Fruit fly (Drosophila melanogaster): ENCODE data around the gene CG13297.
A peak's percentile ranks its signal among the peaks of the same experiment; 100 is the strongest.

CG13297 gene

dm6 chr3L:6157327-6158032, at the start of gene CG13297:
CG13297 (minus strand) TSS chr3L:6157377.
- TF ChIP-seq noc (tag; optimal IDR thresholded peaks at IDR 0.05) = peak; percentile 15

dm6 chr3L:6200173-6200572, 43.0 kb upstream of the CG13297 start, which contains the start of gene CG8219:
CG8219 (plus strand) TSS chr3L:6200473.
- TF ChIP-seq noc (tag; optimal IDR thresholded peaks at IDR 0.05) = no peak

- no peak for TF ChIP-seq noc (tag; optimal IDR thresholded peaks at IDR 0.05)
These were observed 36.5 kb upstream of the CG13297 start for dm6 chr3L:6193556-6194114.

dm6 chr3L:6192822-6193555, 35.8 kb upstream of the CG13297 start, which contains the start of the genes Sf3b6 and Tnpo:
Sf3b6 (minus strand) TSS chr3L:6193179.
Tnpo (plus strand) TSS chr3L:6193480.
- peak; percentile 80 for TF ChIP-seq noc (tag; optimal IDR thresholded peaks at IDR 0.05)

- TF ChIP-seq noc (tag; optimal IDR thresholded peaks at IDR 0.05) = peak; percentile 33
These were observed 32.1 kb upstream of the CG13297 start, which contains the start of the genes D19A and CG7386 for dm6 chr3L:6188995-6189927. D19A (minus strand) TSS chr3L:6189123. CG7386 (plus strand) TSS chr3L:6189745.

dm6 chr3L:6184884-6185438, 27.8 kb upstream of the CG13297 start, which contains the start of the genes D19B and CG43293:
D19B (minus strand) TSS chr3L:6184920.
CG43293 (plus strand) TSS chr3L:6185189.
- TF ChIP-seq noc (tag; optimal IDR thresholded peaks at IDR 0.05) = peak; percentile 72

dm6 chr3L:6181776-6182175, 24.6 kb upstream of the CG13297 start, which contains the start of gene CG10274:
CG10274 (minus strand) TSS chr3L:6181829.
- TF ChIP-seq noc (tag; optimal IDR thresholded peaks at IDR 0.05) = no peak

dm6 chr3L:6173826-6174255, 16.7 kb upstream of the CG13297 start, which contains the start of the genes fmt and CG7376:
fmt (minus strand) TSS chr3L:6173880.
CG7376 (plus strand) TSS chr3L:6174248.
- TF ChIP-seq noc (tag; optimal IDR thresholded peaks at IDR 0.05) = no peak

- TF ChIP-seq noc (tag; optimal IDR thresholded peaks at IDR 0.05) = no peak
These were observed 5.4 kb upstream of the CG13297 start, which contains the start of gene Prdm13 for dm6 chr3L:6162483-6163128. Prdm13 (plus strand) TSS chr3L:6163127.

dm6 chr3L:6161997-6162396, 4.8 kb upstream of the CG13297 start:
- no peak for TF ChIP-seq noc (tag; optimal IDR thresholded peaks at IDR 0.05)

- no peak for TF ChIP-seq noc (tag; optimal IDR thresholded peaks at IDR 0.05)
These were observed 3.3 kb upstream of the CG13297 start, which contains the start of gene Cpr65Az for dm6 chr3L:6160514-6160913. Cpr65Az (plus strand) TSS chr3L:6160814.

dm6 chr3L:6159863-6160262, 2.7 kb upstream of the CG13297 start:
- no peak for TF ChIP-seq noc (tag; optimal IDR thresholded peaks at IDR 0.05)

dm6 chr3L:6158530-6158929, 1.4 kb upstream of the CG13297 start, which contains the start of gene Cpr65Ay:
Cpr65Ay (minus strand) TSS chr3L:6158630.
- TF ChIP-seq noc (tag; optimal IDR thresholded peaks at IDR 0.05) = no peak

dm6 chr3L:6154951-6155394, 2.2 kb downstream of the CG13297 start:
- no peak for TF ChIP-seq noc (tag; optimal IDR thresholded peaks at IDR 0.05)
